Worm (Caenorhabditis elegans) whole organism, late embryonic: ENCODE results near the gene cwn-2.

Experiments used
- C08G9.2 ChIP-seq: sonication (generic microtip); optimal IDR thresholded peaks from 2 replicates; lab custom pipeline; 2016; ENCODE audit warnings: mild to moderate bottlenecking, missing genetic modification characterization, moderate library complexity, missing compliant biosample characterization
- C38D4.7 ChIP-seq: fragments of 200-800 bp; sonication (Bioruptor generic); optimal IDR thresholded peaks from 2 replicates; lab custom pipeline; 2018; ENCODE audit warnings: mild to moderate bottlenecking, missing genetic modification characterization, moderate library complexity, missing compliant biosample characterization
- F13H6.1 ChIP-seq: sonication (generic microtip); optimal IDR thresholded peaks from 2 replicates; lab custom pipeline; 2016; ENCODE audit warnings: missing genetic modification characterization, missing compliant biosample characterization
- K09A11.1 ChIP-seq: sonication (generic microtip); optimal IDR thresholded peaks from 2 replicates; lab custom pipeline; 2017; ENCODE audit warnings: antibody characterized with exemption, mild to moderate bottlenecking, missing genetic modification characterization, missing compliant biosample characterization; ENCODE audit not compliant: insufficient read depth
- ahr-1 ChIP-seq: sonication (generic microtip); optimal IDR thresholded peaks from 2 replicates; lab custom pipeline; 2016; ENCODE audit warnings: missing genetic modification characterization, missing compliant biosample characterization
- ama-1 ChIP-seq: fragments of 150-350 bp; optimal IDR thresholded peaks from 2 replicates; lab custom pipeline; 2014
- ceh-14 ChIP-seq: sonication (generic microtip); optimal IDR thresholded peaks from 2 replicates; lab custom pipeline; 2016; ENCODE audit warnings: missing genotype, missing genetic modification characterization, missing compliant biosample characterization
- ceh-19 ChIP-seq: fragments of 200-800 bp; sonication (Bioruptor generic); optimal IDR thresholded peaks from 2 replicates; lab custom pipeline; 2018; ENCODE audit warnings: mild to moderate bottlenecking, missing genetic modification characterization, missing compliant biosample characterization
- ceh-2 ChIP-seq: sonication (generic microtip); optimal IDR thresholded peaks from 2 replicates; lab custom pipeline; 2016; ENCODE audit warnings: missing genotype, missing genetic modification characterization, missing compliant biosample characterization
- ceh-22 ChIP-seq: sonication (generic microtip); optimal IDR thresholded peaks from 2 replicates; lab custom pipeline; 2017; ENCODE audit warnings: missing biosample characterization, missing genetic modification characterization
- ceh-24 ChIP-seq: sonication (generic microtip); optimal IDR thresholded peaks from 2 replicates; lab custom pipeline; 2016; ENCODE audit warnings: mild to moderate bottlenecking, missing genetic modification characterization, missing compliant biosample characterization
- ceh-31 ChIP-seq: sonication (generic microtip); optimal IDR thresholded peaks from 2 replicates; lab custom pipeline; 2016; ENCODE audit warnings: missing genetic modification characterization, missing compliant biosample characterization
- ceh-34 ChIP-seq: sonication (generic microtip); optimal IDR thresholded peaks from 2 replicates; lab custom pipeline; 2016; ENCODE audit warnings: mild to moderate bottlenecking, missing genetic modification characterization, missing compliant biosample characterization
- ceh-48 ChIP-seq: sonication (generic microtip); optimal IDR thresholded peaks from 2 replicates; lab custom pipeline; 2016; ENCODE audit warnings: missing genetic modification characterization, inconsistent platforms, missing compliant biosample characterization
- ceh-6 ChIP-seq: fragments of 200-800 bp; sonication (Bioruptor generic); optimal IDR thresholded peaks from 2 replicates; lab custom pipeline; 2018; ENCODE audit warnings: mild to moderate bottlenecking, missing genetic modification characterization, missing compliant biosample characterization
- ceh-9 ChIP-seq: sonication (generic microtip); optimal IDR thresholded peaks from 2 replicates; lab custom pipeline; 2016; ENCODE audit warnings: mild to moderate bottlenecking, missing genetic modification characterization, inconsistent platforms, missing compliant biosample characterization
- dmd-4 ChIP-seq: sonication (generic microtip); optimal IDR thresholded peaks from 2 replicates; lab custom pipeline; 2016; ENCODE audit warnings: borderline replicate concordance, missing genetic modification characterization, missing compliant biosample characterization
- dve-1 ChIP-seq: sonication (generic microtip); optimal IDR thresholded peaks from 2 replicates; lab custom pipeline; 2017; ENCODE audit warnings: antibody characterized with exemption, mild to moderate bottlenecking, missing genetic modification characterization, missing compliant biosample characterization
- elt-2 ChIP-seq: sonication (generic microtip); optimal IDR thresholded peaks from 2 replicates; lab custom pipeline; 2016; ENCODE audit warnings: missing genetic modification reagents, missing genetic modification characterization, missing compliant biosample characterization
- elt-4 ChIP-seq: sonication (generic microtip); optimal IDR thresholded peaks from 2 replicates; lab custom pipeline; 2016; ENCODE audit warnings: missing genetic modification characterization, missing compliant biosample characterization
- eyg-1 ChIP-seq: sonication (generic microtip); optimal IDR thresholded peaks from 2 replicates; lab custom pipeline; 2016; ENCODE audit warnings: missing genotype, missing genetic modification characterization, missing compliant biosample characterization
- fax-1 ChIP-seq: sonication (generic microtip); optimal IDR thresholded peaks from 2 replicates; lab custom pipeline; 2016; ENCODE audit warnings: missing genotype, missing genetic modification characterization, missing compliant biosample characterization
- fkh-10 ChIP-seq: fragments of 150-350 bp; optimal IDR thresholded peaks from 2 replicates; lab custom pipeline; 2014; ENCODE audit warnings: missing biosample characterization, missing genetic modification reagents, missing genetic modification characterization
- fkh-6 ChIP-seq: sonication (generic microtip); optimal IDR thresholded peaks from 2 replicates; lab custom pipeline; 2016; ENCODE audit warnings: missing genetic modification characterization, missing compliant biosample characterization
- hlh-13 ChIP-seq: fragments of 200-800 bp; sonication (Bioruptor generic); optimal IDR thresholded peaks from 2 replicates; lab custom pipeline; 2018; ENCODE audit warnings: mild to moderate bottlenecking, missing genetic modification characterization, missing compliant biosample characterization
- hlh-30 ChIP-seq: sonication (generic microtip); optimal IDR thresholded peaks from 2 replicates; lab custom pipeline; 2017; ENCODE audit warnings: antibody characterized with exemption, missing genetic modification characterization, missing compliant biosample characterization; ENCODE audit not compliant: insufficient read depth
- hlh-6 ChIP-seq: sonication (generic microtip); optimal IDR thresholded peaks from 2 replicates; lab custom pipeline; 2016; ENCODE audit warnings: missing genotype, missing genetic modification characterization, missing compliant biosample characterization
- mec-3 ChIP-seq: sonication (generic microtip); optimal IDR thresholded peaks from 2 replicates; lab custom pipeline; 2016; ENCODE audit warnings: borderline replicate concordance, missing genetic modification characterization, missing compliant biosample characterization
- nfya-1 ChIP-seq: sonication (generic microtip); optimal IDR thresholded peaks from 2 replicates; lab custom pipeline; 2017; ENCODE audit warnings: missing genetic modification characterization, mild to moderate bottlenecking, missing compliant biosample characterization, antibody characterized with exemption, moderate library complexity
- nhr-11 ChIP-seq: fragments of 150-350 bp; optimal IDR thresholded peaks from 2 replicates; lab custom pipeline; 2014; ENCODE audit warnings: missing biosample characterization, missing genetic modification characterization
- nhr-232 ChIP-seq: sonication (generic microtip); optimal IDR thresholded peaks from 2 replicates; lab custom pipeline; 2016; ENCODE audit warnings: missing genetic modification characterization, missing compliant biosample characterization
- odd-2 ChIP-seq: sonication (generic microtip); optimal IDR thresholded peaks from 2 replicates; lab custom pipeline; 2017; ENCODE audit warnings: antibody characterized with exemption, mild to moderate bottlenecking, missing genetic modification characterization, missing compliant biosample characterization
- pag-3 ChIP-seq: sonication (generic microtip); optimal IDR thresholded peaks from 2 replicates; lab custom pipeline; 2016; ENCODE audit warnings: missing compliant biosample characterization, missing genetic modification characterization, borderline replicate concordance
- pha-2 ChIP-seq: sonication (generic microtip); optimal IDR thresholded peaks from 2 replicates; lab custom pipeline; 2017; ENCODE audit warnings: mild to moderate bottlenecking, missing genetic modification characterization, missing compliant biosample characterization
- pqm-1 ChIP-seq: sonication (generic microtip); optimal IDR thresholded peaks from 2 replicates; lab custom pipeline; 2016; ENCODE audit warnings: missing genetic modification characterization, missing compliant biosample characterization
- pros-1 ChIP-seq: fragments of 150-350 bp; optimal IDR thresholded peaks from 2 replicates; lab custom pipeline; 2014; ENCODE audit warnings: missing biosample characterization, missing genetic modification reagents, missing genetic modification characterization
- sdc-2 ChIP-seq: sonication (generic microtip); optimal IDR thresholded peaks from 2 replicates; lab custom pipeline; 2016; ENCODE audit warnings: missing genotype, missing genetic modification characterization, missing compliant biosample characterization
- sox-4 ChIP-seq: sonication (generic microtip); optimal IDR thresholded peaks from 2 replicates; lab custom pipeline; 2017; ENCODE audit warnings: mild to moderate bottlenecking, missing genetic modification characterization, inconsistent platforms, missing compliant biosample characterization
- syd-9 ChIP-seq: sonication (generic microtip); optimal IDR thresholded peaks from 2 replicates; lab custom pipeline; 2016; ENCODE audit warnings: mild to moderate bottlenecking, missing genetic modification characterization, moderate library complexity, missing compliant biosample characterization
- tbx-2 ChIP-seq: sonication (generic microtip); optimal IDR thresholded peaks from 2 replicates; lab custom pipeline; 2016; ENCODE audit warnings: missing genetic modification characterization, missing compliant biosample characterization
- tbx-7 ChIP-seq: sonication (generic microtip); optimal IDR thresholded peaks from 2 replicates; lab custom pipeline; 2016; ENCODE audit warnings: missing genotype, missing genetic modification characterization, missing compliant biosample characterization
- unc-42 ChIP-seq: sonication (generic microtip); optimal IDR thresholded peaks from 2 replicates; lab custom pipeline; 2016; ENCODE audit warnings: missing genotype, missing genetic modification characterization, missing compliant biosample characterization

Gene cwn-2

DNA sequence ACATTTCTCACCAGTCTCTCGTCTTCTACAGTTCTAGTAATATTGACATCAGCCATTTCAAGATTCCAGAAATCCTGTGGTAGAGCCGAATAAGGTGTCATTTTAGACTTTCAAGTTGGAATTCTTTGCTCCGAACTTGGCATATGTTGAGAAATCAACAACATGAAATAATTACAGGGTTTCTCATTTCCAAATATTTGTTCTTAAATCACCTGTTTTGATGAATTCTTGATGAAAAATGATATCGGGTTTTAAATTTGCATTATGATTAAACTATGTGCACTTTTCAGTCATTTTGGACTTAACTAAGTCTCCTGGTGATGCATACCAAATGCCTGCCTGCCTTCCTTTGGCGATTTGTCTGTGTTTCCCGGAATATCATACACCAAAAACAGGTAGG, 14.1 kb upstream of the cwn-2 start, which contains the start of gene srv-12:
Gene srv-12 (minus strand): TSS at position 101 of the 400 bp plus-strand sequence.
- TF ChIP-seq ama-1 (no peak), pha-2 (tag; lab: Kevin White, UChicago) (no peak), ahr-1 (tag; lab: Kevin White, UChicago) (no peak), tbx-7 (tag; lab: Kevin White, UChicago) (no peak), hlh-13 (GFP tag; lab: Kevin White, UChicago) (no peak), unc-42 (tag; lab: Kevin White, UChicago) (no peak), ceh-19 (GFP tag; lab: Kevin White, UChicago) (no peak), ceh-31 (tag; lab: Kevin White, UChicago) (no peak), odd-2 (tag; lab: Kevin White, UChicago) (no peak), pag-3 (tag; lab: Kevin White, UChicago) (no peak), ceh-34 (tag; lab: Kevin White, UChicago) (no peak), sox-4 (tag; lab: Kevin White, UChicago) (no peak), C38D4.7 (no peak)
- TF ChIP-seq, all 69 proteins: peak for 0

DNA sequence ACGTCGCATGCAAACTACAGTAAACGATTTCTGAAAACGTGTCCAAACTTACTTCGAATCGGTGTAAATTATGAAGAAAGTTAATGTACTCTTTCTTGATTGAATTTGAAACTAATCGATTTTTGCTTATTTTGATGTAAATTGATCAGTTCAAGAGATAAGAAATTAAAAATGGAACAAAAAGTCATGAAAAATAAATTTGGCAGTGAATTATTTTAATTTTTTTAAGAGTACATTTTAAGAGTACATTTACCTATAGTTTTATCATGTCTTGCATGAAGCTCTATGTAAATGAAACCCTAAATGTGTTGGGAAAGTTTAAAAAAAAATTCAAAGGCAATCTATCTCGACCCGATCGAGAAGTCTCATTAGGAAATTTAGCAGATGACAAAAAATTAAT, 11.5 kb upstream of the cwn-2 start, which contains the start of gene T04B2.7:
Gene T04B2.7 (minus strand): TSS at position 101 of the 400 bp plus-strand sequence.
- no peak for TF ChIP-seq C08G9.2 (tag; lab: Kevin White, UChicago)
- no peak for TF ChIP-seq hlh-13 (GFP tag; lab: Kevin White, UChicago)
- no peak for TF ChIP-seq syd-9 (tag; lab: Kevin White, UChicago)
- TF ChIP-seq hlh-30 (tag; lab: Kevin White, UChicago), result no peak
- no peak for TF ChIP-seq ceh-6 (GFP tag; lab: Kevin White, UChicago)
- no peak for TF ChIP-seq ceh-9 (tag; lab: Kevin White, UChicago)
- no peak for TF ChIP-seq ceh-2 (tag; lab: Kevin White, UChicago)
- no peak for TF ChIP-seq pqm-1 (tag; lab: Kevin White, UChicago)
- TF ChIP-seq ceh-19 (GFP tag; lab: Kevin White, UChicago), result no peak

DNA sequence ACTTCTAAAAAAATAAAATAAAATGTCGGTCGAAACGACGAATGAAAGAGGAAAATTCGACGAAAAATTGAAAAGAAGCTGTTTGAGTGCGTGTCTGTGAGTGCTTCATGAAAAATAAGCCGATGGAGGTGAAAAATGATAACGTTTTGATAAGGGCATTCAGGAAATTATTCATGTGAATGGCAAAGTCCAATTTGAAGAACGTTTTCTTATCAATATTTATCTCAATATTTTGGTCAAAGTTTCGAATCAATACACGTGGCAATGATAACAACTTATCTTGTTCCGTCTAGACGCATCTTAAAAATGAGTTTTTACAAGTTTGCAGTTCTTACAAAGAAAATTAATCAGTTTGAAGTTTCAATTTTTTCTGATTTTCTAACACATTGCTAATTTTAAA, 8.4 kb upstream of the cwn-2 start:
- peak; percentile 91 for TF ChIP-seq elt-2 (tag; lab: Kevin White, UChicago)
- TF ChIP-seq hlh-30 (tag; lab: Kevin White, UChicago), result no peak
- TF ChIP-seq, all 69 proteins: peak for 1

DNA sequence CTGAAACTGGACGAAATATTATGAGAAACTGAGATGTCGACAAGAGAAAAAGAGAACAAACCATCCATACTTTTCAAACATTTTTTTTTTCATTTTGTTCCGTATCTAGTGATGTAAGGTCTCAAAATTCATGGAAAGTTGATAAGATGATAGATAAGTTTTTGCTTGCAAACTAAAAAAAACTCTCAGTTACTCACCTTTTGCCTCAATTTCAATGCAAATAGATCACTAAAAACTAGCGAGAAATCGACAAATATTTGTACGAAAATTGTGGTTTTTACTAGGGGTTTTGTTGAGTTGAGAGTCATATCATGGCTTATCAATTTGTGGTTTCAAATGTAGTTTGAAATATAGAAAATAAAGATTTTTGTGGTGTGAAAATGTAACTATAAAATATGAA, 6.8 kb upstream of the cwn-2 start:
- TF ChIP-seq K09A11.1 (tag; lab: Kevin White, UChicago) (no peak), hlh-6 (no peak), eyg-1 (tag; lab: Kevin White, UChicago) (no peak), fkh-6 (tag; lab: Kevin White, UChicago) (no peak), ceh-19 (GFP tag; lab: Kevin White, UChicago) (no peak), syd-9 (tag; lab: Kevin White, UChicago) (no peak), ama-1 (no peak), sdc-2 (tag; lab: Kevin White, UChicago) (no peak), tbx-2 (tag; lab: Kevin White, UChicago) (no peak), pag-3 (tag; lab: Kevin White, UChicago) (no peak), mec-3 (tag; lab: Kevin White, UChicago) (no peak), hlh-13 (GFP tag; lab: Kevin White, UChicago) (no peak), pros-1 (tag; lab: Kevin White, UChicago) (no peak), nfya-1 (no peak), fax-1 (tag; lab: Kevin White, UChicago) (no peak)

DNA sequence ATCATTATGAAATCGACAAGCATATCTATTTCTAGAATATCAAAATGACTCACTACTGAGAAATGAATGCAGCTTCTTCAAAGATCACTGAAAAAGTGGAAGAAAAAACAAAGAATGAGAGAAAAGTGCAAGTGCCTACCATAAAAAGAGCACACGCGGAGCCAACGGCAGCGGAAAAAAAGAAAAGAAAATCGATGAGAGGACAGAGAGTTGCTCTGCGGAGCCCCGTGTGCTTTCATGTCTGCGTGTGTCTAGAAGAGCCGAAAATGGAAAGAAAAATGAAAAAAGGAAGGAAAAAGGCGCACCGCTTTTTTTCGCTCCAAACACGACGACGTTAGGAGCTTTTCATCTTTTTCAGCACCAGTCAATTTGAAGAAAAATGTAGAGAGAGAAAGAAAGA, 4.9 kb upstream of the cwn-2 start, which contains the start of gene ipla-7:
Gene ipla-7 (minus strand): TSS at position 122 of the 400 bp plus-strand sequence.
- TF ChIP-seq sox-4 (tag; lab: Kevin White, UChicago) (no peak), nhr-232 (tag; lab: Kevin White, UChicago) (no peak), C08G9.2 (tag; lab: Kevin White, UChicago) (no peak), elt-2 (tag; lab: Kevin White, UChicago) (no peak), ceh-24 (tag; lab: Kevin White, UChicago) (no peak), ceh-48 (tag; lab: Kevin White, UChicago) (peak; percentile 54), dve-1 (tag; lab: Kevin White, UChicago) (no peak), dmd-4 (no peak), ceh-14 (tag; lab: Kevin White, UChicago) (no peak), nhr-11 (no peak), elt-4 (tag; lab: Kevin White, UChicago) (no peak), fkh-10 (GFP tag; lab: Kevin White, UChicago) (no peak), tbx-2 (tag; lab: Kevin White, UChicago) (no peak), odd-2 (tag; lab: Kevin White, UChicago) (no peak), ceh-22 (tag; lab: Kevin White, UChicago) (no peak), pros-1 (tag; lab: Kevin White, UChicago) (no peak), F13H6.1 (tag; lab: Kevin White, UChicago) (no peak), unc-42 (tag; lab: Kevin White, UChicago) (peak; percentile 37), fax-1 (tag; lab: Kevin White, UChicago) (peak; percentile 9), fkh-6 (tag; lab: Kevin White, UChicago) (no peak), ceh-31 (tag; lab: Kevin White, UChicago) (no peak)
